Worm (Caenorhabditis elegans) whole organism, L4 larva: ENCODE data around the gene Y49F6B.19.

ENCODE experiments used
- aly-2 ChIP-seq: sonication (generic microtip); optimal IDR thresholded peaks from 2 replicates; lab custom pipeline; 2018; ENCODE audit warnings: missing biosample characterization, missing genetic modification characterization
- ama-1 ChIP-seq: fragments of 150-350 bp; optimal IDR thresholded peaks from 2 replicates; lab custom pipeline; 2014; ENCODE audit warnings: inconsistent platforms, mixed read lengths
- ceh-28 ChIP-seq: fragments of 150-350 bp; optimal IDR thresholded peaks from 2 replicates; lab custom pipeline; 2014; ENCODE audit warnings: missing biosample characterization, missing genetic modification reagents, missing genetic modification characterization
- ceh-62 ChIP-seq: sonication (generic microtip); optimal IDR thresholded peaks from 2 replicates; lab custom pipeline; 2017; ENCODE audit warnings: missing biosample characterization, missing genetic modification characterization
- dmd-8 ChIP-seq: fragments of 200-800 bp; sonication (Bioruptor generic); IDR thresholded peaks from 2 replicates; pipeline ENCODE4 v1.3.6; 2022; ENCODE audit warnings: missing genetic modification characterization, missing compliant biosample characterization
- dve-1 ChIP-seq: sonication (generic microtip); optimal IDR thresholded peaks from 2 replicates; lab custom pipeline; 2017; ENCODE audit warnings: antibody characterized with exemption, mild to moderate bottlenecking, missing genetic modification characterization, missing compliant biosample characterization; ENCODE audit not compliant: insufficient read depth
- nhr-10 ChIP-seq: fragments of 150-350 bp; optimal IDR thresholded peaks from 2 replicates; lab custom pipeline; 2014; ENCODE audit warnings: missing biosample characterization, missing genetic modification characterization
- nhr-237 ChIP-seq: sonication (generic microtip); optimal IDR thresholded peaks from 2 replicates; lab custom pipeline; 2017; ENCODE audit warnings: missing biosample characterization, missing genetic modification characterization
- nhr-28 ChIP-seq: fragments of 150-350 bp; optimal IDR thresholded peaks from 2 replicates; lab custom pipeline; 2014; ENCODE audit warnings: missing biosample characterization, missing genetic modification characterization
- nhr-42 ChIP-seq: fragments of 200-800 bp; sonication (Bioruptor generic); IDR thresholded peaks from 2 replicates; pipeline ENCODE4 v1.3.6; 2022; ENCODE audit warnings: missing genetic modification characterization, missing compliant biosample characterization
- nhr-77 ChIP-seq: fragments of 150-350 bp; optimal IDR thresholded peaks from 2 replicates; lab custom pipeline; 2014; ENCODE audit warnings: missing biosample characterization, missing genetic modification characterization
- zfp-2 ChIP-seq: sonication (generic microtip); optimal IDR thresholded peaks from 2 replicates; lab custom pipeline; 2016; ENCODE audit warnings: mild to moderate bottlenecking, missing genetic modification characterization, missing compliant biosample characterization

DNA sequence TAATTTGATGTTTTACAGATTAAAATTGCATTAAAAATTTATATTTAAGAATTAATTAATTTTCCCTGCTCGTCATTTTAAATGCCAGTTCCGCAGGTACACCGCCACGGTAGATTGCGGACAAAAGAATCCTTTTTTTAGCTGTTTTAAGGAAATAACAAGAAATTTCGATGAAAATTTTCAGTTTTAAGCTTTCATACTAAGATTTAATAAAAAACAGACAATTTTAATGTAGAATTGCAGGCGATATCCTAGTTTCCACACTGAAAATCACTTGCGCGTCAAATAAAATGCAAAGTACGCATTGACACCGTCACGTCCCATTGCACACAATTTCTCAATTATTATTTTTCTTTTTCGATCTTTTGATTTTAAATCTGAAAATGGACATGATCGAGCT, 41.3 kb upstream of the Y49F6B.19 start, which contains the start of gene dnc-3:
- TF ChIP-seq nhr-28 (tag; lab: Kevin White, UChicago): no peak
- no peak for TF ChIP-seq nhr-10 (tag; lab: Kevin White, UChicago)
- TF ChIP-seq ama-1 (lab: Kevin White, UChicago): no peak
- no peak for TF ChIP-seq ceh-62
- TF ChIP-seq aly-2 (tag; lab: Kevin White, UChicago): no peak
- TF ChIP-seq nhr-237: no peak
- no peak for TF ChIP-seq ceh-28
- no peak for TF ChIP-seq dmd-8 (GFP tag; lab: Robert Waterston, UW)
- TF ChIP-seq dve-1 (tag; lab: Kevin White, UChicago): peak; percentile 48
- TF ChIP-seq zfp-2: no peak
- no peak for TF ChIP-seq nhr-42 (GFP tag; lab: Robert Waterston, UW)
- TF ChIP-seq nhr-77 (tag; lab: Kevin White, UChicago): no peak
